Worm (Caenorhabditis elegans) whole organism, mixed stage, embryonic: ENCODE data around the gene F46C5.6.

Source experiments
- cnd-1 ChIP-seq: fragments of 200-800 bp; sonication (Bioruptor generic); optimal IDR thresholded peaks from 2 replicates; lab custom pipeline; 2018; ENCODE audit warnings: mild to moderate bottlenecking, missing genetic modification characterization, missing compliant biosample characterization
- elt-1 ChIP-seq: sonication (generic microtip); optimal IDR thresholded peaks from 2 replicates; lab custom pipeline; 2017; ENCODE audit warnings: missing genetic modification characterization, mild to moderate bottlenecking, missing compliant biosample characterization, antibody characterized with exemption, moderate library complexity, borderline replicate concordance; ENCODE audit not compliant: insufficient read depth
- elt-3 ChIP-seq: fragments of 150-350 bp; optimal IDR thresholded peaks from 2 replicates; lab custom pipeline; 2014; ENCODE audit warnings: missing biosample characterization, missing genetic modification characterization
- lin-13 ChIP-seq: fragments of 150-350 bp; optimal IDR thresholded peaks from 2 replicates; lab custom pipeline; 2014; ENCODE audit warnings: missing biosample characterization, missing genetic modification characterization
- lsy-2 ChIP-seq: fragments of 150-350 bp; optimal IDR thresholded peaks from 2 replicates; lab custom pipeline; 2014; ENCODE audit warnings: missing biosample characterization, missing genetic modification characterization
- nhr-237 ChIP-seq: fragments of 150-350 bp; optimal IDR thresholded peaks from 2 replicates; lab custom pipeline; 2014; ENCODE audit warnings: missing biosample characterization, missing genetic modification characterization
- pha-4 ChIP-seq: fragments of 150-350 bp; optimal IDR thresholded peaks from 2 replicates; lab custom pipeline; 2018; ENCODE audit warnings: missing biosample characterization, missing genetic modification reagents, missing genetic modification characterization
- snpc-4 ChIP-seq: fragments of 150-350 bp; optimal IDR thresholded peaks from 2 replicates; lab custom pipeline; 2014; ENCODE audit warnings: missing biosample characterization, missing genetic modification characterization
- unc-62 ChIP-seq: fragments of 150-350 bp; optimal IDR thresholded peaks from 2 replicates; lab custom pipeline; 2014; ENCODE audit warnings: missing biosample characterization, missing genetic modification reagents, missing genetic modification characterization
- ztf-11 ChIP-seq: fragments of 150-350 bp; optimal IDR thresholded peaks from 2 replicates; lab custom pipeline; 2014; ENCODE audit warnings: missing biosample characterization, missing genetic modification characterization

DNA sequence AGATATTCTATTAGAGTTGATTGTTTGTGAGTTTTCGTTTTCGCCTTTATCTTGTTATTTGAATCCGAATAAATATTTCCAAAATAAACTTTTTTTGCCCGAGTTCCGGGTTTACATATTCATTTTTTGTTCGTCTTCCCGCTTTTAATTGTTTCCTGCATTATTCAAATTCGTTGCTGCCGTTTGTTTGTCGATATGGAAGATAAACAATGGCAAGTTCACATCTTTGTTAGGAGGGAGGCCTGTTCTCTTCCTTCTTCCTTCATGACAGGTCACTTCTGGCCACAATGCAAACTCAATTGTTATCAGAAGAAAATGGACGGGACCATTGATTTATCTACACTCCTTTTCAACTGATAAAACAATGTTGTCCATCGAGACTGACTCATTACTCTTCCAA, 45.3 kb upstream of the F46C5.6 start:
- TF ChIP-seq elt-3 (no peak), ztf-11 (tag; lab: Kevin White, UChicago) (no peak), lin-13 (tag; lab: Kevin White, UChicago) (no peak), snpc-4 (no peak), elt-1 (no peak), pha-4 (tag; lab: Kevin White, UChicago) (no peak), nhr-237 (tag; lab: Kevin White, UChicago) (no peak), unc-62 (GFP tag; lab: Kevin White, UChicago) (no peak), lsy-2 (tag; lab: Kevin White, UChicago) (no peak), cnd-1 (tag; lab: Kevin White, UChicago) (no peak)
